Fruit fly (Drosophila melanogaster) whole organism, wandering third instar larva: ENCODE measurements around the gene Tom.

Source experiments
- Abd-B ChIP-seq: fragments of >200 bp; optimal IDR thresholded peaks from 2 replicates; lab custom pipeline; 2017; ENCODE audit warnings: missing biosample characterization, missing genetic modification characterization
- Dfd ChIP-seq: fragments of >200 bp; optimal IDR thresholded peaks from 2 replicates; lab custom pipeline; 2017; ENCODE audit warnings: missing biosample characterization, missing genetic modification characterization
- HLH106 ChIP-seq: fragments of 200-800 bp; optimal IDR thresholded peaks from 3 replicates; lab custom pipeline; 2019; ENCODE audit warnings: missing biosample characterization, mild to moderate bottlenecking, missing genetic modification characterization, moderate library complexity
- Rel ChIP-seq, 2 experiments: fragments of 200-800 bp; sonication (Bioruptor generic) in 1 of 2; optimal IDR thresholded peaks; 2 replicates in 1 of 2; 3 replicates in 1 of 2; lab custom pipeline; 2016 to 2019; ENCODE audit warnings: mild to moderate bottlenecking in 2 of 2, missing biosample characterization in 2 of 2, missing genetic modification characterization in 2 of 2, moderate library complexity in 1 of 2
- br ChIP-seq: fragments of 200-800 bp; sonication (Bioruptor generic); optimal IDR thresholded peaks from 2 replicates; lab custom pipeline; 2016; ENCODE audit warnings: missing biosample characterization, missing genetic modification characterization
- dmrt93B ChIP-seq: fragments of 200-800 bp; sonication (Bioruptor generic); optimal IDR thresholded peaks from 2 replicates; lab custom pipeline; 2018; ENCODE audit warnings: missing biosample characterization, mild to moderate bottlenecking, missing genetic modification characterization
- fru ChIP-seq: fragments of 200-800 bp; sonication (Bioruptor generic); optimal IDR thresholded peaks from 3 replicates; lab custom pipeline; 2016; ENCODE audit warnings: missing biosample characterization, mild to moderate bottlenecking, missing genetic modification characterization
- h ChIP-seq: fragments of 200-800 bp; sonication (Bioruptor generic); optimal IDR thresholded peaks from 3 replicates; lab custom pipeline; 2016; ENCODE audit warnings: missing biosample characterization, mild to moderate bottlenecking, missing genetic modification characterization
- jim ChIP-seq: fragments of 175-275, 200-325 bp; sonication (Bioruptor generic); optimal IDR thresholded peaks from 2 replicates; lab custom pipeline; 2016; ENCODE audit warnings: missing biosample characterization, mild to moderate bottlenecking, missing genetic modification characterization
- pan ChIP-seq: fragments of >200 bp; optimal IDR thresholded peaks from 2 replicates; lab custom pipeline; 2017
- sv ChIP-seq: fragments of 200-800 bp; sonication (Bioruptor generic); optimal IDR thresholded peaks from 3 replicates; lab custom pipeline; 2016; ENCODE audit warnings: missing biosample characterization, missing genetic modification characterization
- usp ChIP-seq: fragments of >200 bp; optimal IDR thresholded peaks from 2 replicates; lab custom pipeline; 2017; ENCODE audit warnings: missing biosample characterization, missing genetic modification characterization

- TF ChIP-seq Abd-B (GFP tag; lab: Kevin White, UChicago) (no peak), fru (GFP tag; lab: Kevin White, UChicago) (no peak), sv (no peak), jim (GFP tag; lab: Kevin White, UChicago) (no peak), br (GFP tag; lab: Kevin White, UChicago) (no peak), dmrt93B (no peak), Rel (GFP tag; optimal IDR thresholded peaks at IDR 0.05; lab: Kevin White, UChicago) (no peak), Rel (tag; optimal IDR thresholded peaks at IDR 0.05; lab: Kevin White, UChicago) (no peak), pan (lab: Kevin White, UChicago) (no peak), usp (GFP tag; lab: Kevin White, UChicago) (no peak), Dfd (GFP tag; lab: Kevin White, UChicago) (no peak), HLH106 (tag; lab: Kevin White, UChicago) (no peak), h (no peak)
Measured at dm6 chr3L:14989879-14990278, 20.7 kb downstream of the Tom start.
